Worm (Caenorhabditis elegans): ENCODE measurements around the gene ZK742.6.

Gene ZK742.6

DNA sequence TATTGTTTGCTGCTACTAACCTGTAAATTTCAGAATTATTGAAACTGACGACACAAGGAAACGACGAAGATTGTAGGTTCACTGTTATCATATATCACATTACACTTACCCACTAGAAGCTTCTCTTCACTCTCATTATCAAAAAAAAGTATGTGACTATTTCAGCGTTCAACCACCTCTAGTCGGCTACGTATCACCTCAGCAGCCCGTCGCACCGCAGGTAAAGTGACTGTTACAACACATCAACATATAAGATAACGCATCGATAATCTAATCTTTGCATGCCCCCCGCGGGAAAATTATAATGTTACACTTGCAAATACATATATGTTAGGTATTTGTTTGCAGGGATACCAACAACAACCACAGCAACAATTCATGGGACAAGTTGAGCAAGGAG is 28.1 kb downstream of the ZK742.6 start:
- peak; percentile 94 for TF ChIP-seq elt-2 (tag; optimal IDR thresholded peaks at IDR 0.05)
- TF ChIP-seq nhr-23 (tag; optimal IDR thresholded peaks at IDR 0.05) = no peak
- peak; percentile 77 for TF ChIP-seq pqm-1 (tag; optimal IDR thresholded peaks at IDR 0.05)

ce11 chrV:7785885-7786284 is 28.9 kb downstream of the ZK742.6 start:
- TF ChIP-seq ama-1 (optimal IDR thresholded peaks at IDR 0.05) = no peak
- TF ChIP-seq nhr-11 (tag; optimal IDR thresholded peaks at IDR 0.05) = no peak
- no peak for TF ChIP-seq unc-39 (tag; optimal IDR thresholded peaks at IDR 0.05)
- TF ChIP-seq sea-2 (GFP tag; optimal IDR thresholded peaks at IDR 0.05) = no peak

- TF ChIP-seq ama-1 (optimal IDR thresholded peaks at IDR 0.05) = no peak
- TF ChIP-seq ztf-4 (tag; optimal IDR thresholded peaks at IDR 0.05) = no peak
- no peak for TF ChIP-seq hmg-11 (tag; optimal IDR thresholded peaks at IDR 0.05)
- no peak for TF ChIP-seq fos-1 (tag; optimal IDR thresholded peaks at IDR 0.05)
- no peak for TF ChIP-seq sea-2 (GFP tag; optimal IDR thresholded peaks at IDR 0.05)
- TF ChIP-seq nhr-43 (tag; optimal IDR thresholded peaks at IDR 0.05; ENCODE audit: poor library complexity, severe bottlenecking) = no peak
- TF ChIP-seq egl-5 (tag; optimal IDR thresholded peaks at IDR 0.05) = no peak
- no peak for TF ChIP-seq unc-62 (GFP tag; optimal IDR thresholded peaks at IDR 0.05)
- no peak for TF ChIP-seq lsy-12 (tag; optimal IDR thresholded peaks at IDR 0.05)
- no peak for TF ChIP-seq nhr-25 (tag; optimal IDR thresholded peaks at IDR 0.05)
- no peak for TF ChIP-seq tbx-2 (tag; optimal IDR thresholded peaks at IDR 0.05)
- TF ChIP-seq nfya-1 (tag; optimal IDR thresholded peaks at IDR 0.05; ENCODE audit: insufficient read depth) = no peak
- TF ChIP-seq ZK546.5 (tag; optimal IDR thresholded peaks at IDR 0.05) = no peak
- no peak for TF ChIP-seq fkh-10 (GFP tag; optimal IDR thresholded peaks at IDR 0.05)
These were observed 29.6 kb downstream of the ZK742.6 start, which contains the start of gene C26F1.1 for ce11 chrV:7785117-7785516. Gene C26F1.1, plus strand, starts transcription at chrV:7785417.

DNA sequence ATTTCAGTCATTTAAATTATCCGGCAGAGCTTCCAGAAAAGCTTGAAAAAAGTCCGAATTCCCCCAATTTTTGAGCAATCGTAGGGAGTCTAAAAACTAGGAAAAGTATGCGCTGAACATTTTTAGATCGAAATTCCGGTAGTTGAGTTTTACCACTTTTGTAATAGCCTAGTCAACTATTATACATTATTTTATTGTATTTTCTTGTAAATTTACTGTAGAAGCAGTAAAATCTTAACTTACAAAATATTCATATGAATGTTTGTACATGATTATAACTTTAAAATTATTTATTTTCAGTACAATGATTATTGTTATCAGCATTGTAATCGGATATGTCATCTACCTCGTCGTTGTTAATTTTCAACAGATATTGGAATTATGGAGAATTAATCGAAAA is 33.2 kb downstream of the ZK742.6 start, which contains the start of gene cyp-32A1:
Gene cyp-32A1, plus strand, starts transcription at position 301 of the 400 bp plus-strand sequence.
- TF ChIP-seq ZK546.5 (tag; optimal IDR thresholded peaks at IDR 0.05) = no peak
- TF ChIP-seq nhr-12 (tag; optimal IDR thresholded peaks at IDR 0.05) = no peak
- TF ChIP-seq lin-15B (tag; optimal IDR thresholded peaks at IDR 0.05) = no peak
- TF ChIP-seq hmg-11 (tag; optimal IDR thresholded peaks at IDR 0.05) = no peak
- TF ChIP-seq nfya-1 (tag; optimal IDR thresholded peaks at IDR 0.05; ENCODE audit: insufficient read depth) = no peak
- no peak for TF ChIP-seq nhr-11 (tag; optimal IDR thresholded peaks at IDR 0.05)
- no peak for TF ChIP-seq mdl-1 (tag; optimal IDR thresholded peaks at IDR 0.05)
- TF ChIP-seq skn-1 (tag; optimal IDR thresholded peaks at IDR 0.05) = no peak
- TF ChIP-seq nhr-77 (tag; optimal IDR thresholded peaks at IDR 0.05) = no peak
- TF ChIP-seq nhr-76 (tag; optimal IDR thresholded peaks at IDR 0.05) = no peak
- TF ChIP-seq nhr-43 (tag; optimal IDR thresholded peaks at IDR 0.05; ENCODE audit: poor library complexity, severe bottlenecking) = no peak
- TF ChIP-seq ceh-16 (tag; optimal IDR thresholded peaks at IDR 0.05) = no peak
- no peak for TF ChIP-seq fos-1 (tag; optimal IDR thresholded peaks at IDR 0.05)
- TF ChIP-seq nhr-25 (tag; optimal IDR thresholded peaks at IDR 0.05) = no peak
- no peak for TF ChIP-seq nhr-67 (tag; optimal IDR thresholded peaks at IDR 0.05)
- TF ChIP-seq elt-3 (tag; optimal IDR thresholded peaks at IDR 0.05) = no peak
- TF ChIP-seq fkh-2 (tag; optimal IDR thresholded peaks at IDR 0.05) = no peak
- TF ChIP-seq lsy-12 (tag; optimal IDR thresholded peaks at IDR 0.05) = no peak
- no peak for TF ChIP-seq nhr-237 (tag; optimal IDR thresholded peaks at IDR 0.05)
- no peak for TF ChIP-seq snpc-4 (tag; optimal IDR thresholded peaks at IDR 0.05)

DNA sequence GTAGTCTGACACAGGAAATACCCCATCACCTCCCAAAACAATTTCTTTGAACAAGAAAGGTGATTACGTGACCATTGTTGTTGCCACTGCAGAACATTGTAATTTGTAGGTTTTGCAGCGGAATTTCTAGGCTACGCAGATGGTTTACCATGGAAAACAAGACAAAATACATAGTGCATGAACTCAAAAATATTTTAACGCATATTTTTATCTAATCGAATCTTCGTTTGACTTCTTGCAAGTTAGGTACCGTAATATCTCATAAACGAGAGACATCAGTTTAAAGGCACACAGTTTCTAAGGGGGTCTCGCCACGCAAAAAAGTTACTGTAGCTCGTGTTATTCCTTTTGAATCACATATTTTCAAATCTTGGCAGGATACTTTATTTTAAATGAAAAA is 35.7 kb downstream of the ZK742.6 start:
- TF ChIP-seq mml-1 (tag; optimal IDR thresholded peaks at IDR 0.05) (no peak), R02D3.7 (tag; optimal IDR thresholded peaks at IDR 0.05) (no peak), ama-1 (optimal IDR thresholded peaks at IDR 0.05) (no peak), egl-27 (tag; optimal IDR thresholded peaks at IDR 0.05) (no peak), hmg-11 (tag; optimal IDR thresholded peaks at IDR 0.05) (no peak), eor-1 (tag; optimal IDR thresholded peaks at IDR 0.05) (no peak), nhr-43 (tag; optimal IDR thresholded peaks at IDR 0.05; ENCODE audit: poor library complexity, severe bottlenecking) (no peak), pqm-1 (tag; optimal IDR thresholded peaks at IDR 0.05) (no peak), elt-2 (tag; optimal IDR thresholded peaks at IDR 0.05) (no peak)
